Fruit fly (Drosophila melanogaster) whole organism, embryonic: ENCODE results near the gene CG10333.
A peak's percentile ranks its signal among the peaks of the same experiment; 100 is the strongest.

Source experiments
- CG10565 ChIP-seq: fragments of 200-800 bp; sonication (Bioruptor generic); optimal IDR thresholded peaks from 3 replicates; lab custom pipeline; 2016; ENCODE audit warnings: missing biosample characterization, mild to moderate bottlenecking, missing genetic modification characterization
- CG18599 ChIP-seq: fragments of 200-800 bp; sonication (Bioruptor generic); optimal IDR thresholded peaks from 3 replicates; lab custom pipeline; 2017; ENCODE audit warnings: missing biosample characterization, missing genetic modification characterization, mild to moderate bottlenecking, moderate library complexity, missing genetic modification reagents
- CG42726 ChIP-seq: fragments of 200-800 bp; sonication (Bioruptor generic); IDR thresholded peaks from 2 replicates; pipeline ENCODE4 v1.3.6; 2022; ENCODE audit warnings: missing biosample characterization, missing genetic modification characterization; ENCODE audit not compliant: partially characterized antibody
- CG6765 ChIP-seq: fragments of 200-800 bp; sonication (Bioruptor generic); optimal IDR thresholded peaks from 3 replicates; lab custom pipeline; 2017; ENCODE audit warnings: missing biosample characterization, mild to moderate bottlenecking, missing genetic modification characterization
- CG9876 ChIP-seq: fragments of 200-800 bp; sonication (Bioruptor generic); optimal IDR thresholded peaks from 2 replicates; lab custom pipeline; 2016; ENCODE audit warnings: missing biosample characterization, missing genetic modification characterization
- CHES-1-like ChIP-seq: fragments of 200-800 bp; sonication (Bioruptor generic); optimal IDR thresholded peaks from 2 replicates; lab custom pipeline; 2016; ENCODE audit warnings: missing biosample characterization, missing genetic modification characterization
- Fer3 ChIP-seq: fragments of 200-800 bp; sonication (Bioruptor generic); optimal IDR thresholded peaks from 2 replicates; lab custom pipeline; 2018; ENCODE audit warnings: missing biosample characterization, mild to moderate bottlenecking, missing genetic modification characterization, moderate library complexity
- Hmx ChIP-seq: fragments of 200-800 bp; sonication (Bioruptor generic); optimal IDR thresholded peaks from 2 replicates; lab custom pipeline; 2016; ENCODE audit warnings: missing biosample characterization, missing genetic modification characterization
- Kr ChIP-seq: fragments of 200-800 bp; sonication (Bioruptor generic); optimal IDR thresholded peaks from 2 replicates; lab custom pipeline; 2017; ENCODE audit warnings: missing biosample characterization, mild to moderate bottlenecking, missing genetic modification characterization
- Lhr ChIP-seq: fragments of 200-800 bp; sonication (Bioruptor generic); optimal IDR thresholded peaks from 3 replicates; lab custom pipeline; 2017; ENCODE audit warnings: mild to moderate bottlenecking, missing biosample characterization, missing genetic modification reagents, missing genetic modification characterization
- Sry-δ ChIP-seq: fragments of 200-800 bp; sonication (Bioruptor generic); optimal IDR thresholded peaks from 2 replicates; lab custom pipeline; 2016; ENCODE audit warnings: missing biosample characterization, missing genetic modification characterization
- ato ChIP-seq: fragments of 200-800 bp; sonication (Bioruptor generic); IDR thresholded peaks from 2 replicates; pipeline ENCODE4 v1.3.6; 2022; ENCODE audit warnings: missing biosample characterization, missing genetic modification characterization; ENCODE audit not compliant: partially characterized antibody
- eyg ChIP-seq: fragments of 200-800 bp; sonication (Bioruptor generic); optimal IDR thresholded peaks from 3 replicates; lab custom pipeline; 2016; ENCODE audit warnings: missing biosample characterization, missing genetic modification characterization
- gro ChIP-seq: fragments of 200-800 bp; sonication (Bioruptor generic); optimal IDR thresholded peaks from 2 replicates; lab custom pipeline; 2016; ENCODE audit warnings: missing biosample characterization, missing genetic modification characterization
- ind ChIP-seq: fragments of 200-800 bp; sonication (Bioruptor generic); optimal IDR thresholded peaks from 3 replicates; lab custom pipeline; 2016; ENCODE audit warnings: missing biosample characterization, missing genetic modification characterization
- kay ChIP-seq: fragments of 200-800 bp; sonication (Bioruptor generic); optimal IDR thresholded peaks from 2 replicates; lab custom pipeline; 2016; ENCODE audit warnings: missing biosample characterization, missing genetic modification characterization
- maf-S ChIP-seq: fragments of 200-800 bp; sonication (Bioruptor generic); optimal IDR thresholded peaks from 2 replicates; lab custom pipeline; 2016; ENCODE audit warnings: missing biosample characterization, missing genetic modification characterization
- nmo ChIP-seq: fragments of 200-800 bp; sonication (Bioruptor generic); optimal IDR thresholded peaks from 2 replicates; lab custom pipeline; 2018; ENCODE audit warnings: missing biosample characterization, mild to moderate bottlenecking, missing genetic modification characterization, moderate library complexity
- phol ChIP-seq: fragments of 200-800 bp; sonication (Bioruptor generic); optimal IDR thresholded peaks from 3 replicates; lab custom pipeline; 2018; ENCODE audit warnings: missing biosample characterization, mild to moderate bottlenecking, missing genetic modification characterization, moderate library complexity
- row ChIP-seq: fragments of 200-800 bp; sonication (Bioruptor generic); IDR thresholded peaks from 3 replicates; pipeline ENCODE4 v1.3.6; 2022; ENCODE audit warnings: missing biosample characterization, missing genetic modification characterization
- sim ChIP-seq: fragments of 200-800 bp; sonication (Bioruptor generic); IDR thresholded peaks from 2 replicates; pipeline ENCODE4 v1.3.6; 2022; ENCODE audit warnings: missing biosample characterization, missing genetic modification characterization
- ssp ChIP-seq: fragments of 200-800 bp; sonication (Bioruptor generic); IDR thresholded peaks from 2 replicates; pipeline ENCODE4 v1.3.6; 2022; ENCODE audit warnings: missing biosample characterization, missing genetic modification characterization

CG10333 gene

DNA sequence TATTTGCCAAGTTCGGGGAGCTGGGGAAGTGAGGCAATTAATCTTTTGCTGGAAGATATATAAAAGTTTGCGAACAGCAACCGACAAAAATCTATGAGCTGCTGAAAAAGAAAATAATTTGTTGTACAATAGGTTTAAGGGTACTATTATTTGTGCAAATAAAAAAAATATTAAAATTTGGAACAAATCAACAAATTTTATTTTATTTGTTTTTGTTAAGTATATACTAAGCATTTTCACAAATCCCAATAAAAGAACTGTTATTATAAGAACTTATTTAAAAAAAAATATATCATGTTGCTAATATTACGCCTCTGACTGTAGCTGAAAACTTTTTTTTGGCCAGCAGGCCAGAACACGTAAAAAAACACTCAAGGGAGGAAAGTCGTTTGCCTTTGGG lies 51.5 kb downstream of the CG10333 start (continued):
- no peak for TF ChIP-seq ato (GFP tag; lab: Robert Waterston, UW)
- TF ChIP-seq ssp (GFP tag; lab: Robert Waterston, UW): no peak
- peak; percentile 38 for TF ChIP-seq nmo (GFP tag; lab: Kevin White, UChicago)
- no peak for TF ChIP-seq sim (GFP tag; lab: Robert Waterston, UW)
- TF ChIP-seq phol (tag; lab: Kevin White, UChicago): peak; percentile 1
- TF ChIP-seq Fer3 (tag; lab: Kevin White, UChicago): peak; percentile 14
- TF ChIP-seq CG9876 (GFP tag; lab: Kevin White, UChicago): no peak
- no peak for TF ChIP-seq Lhr
- TF ChIP-seq ind (GFP tag; lab: Kevin White, UChicago): no peak
- TF ChIP-seq eyg (GFP tag; lab: Kevin White, UChicago): no peak
- no peak for TF ChIP-seq kay (GFP tag; lab: Kevin White, UChicago)
- no peak for TF ChIP-seq gro (GFP tag; lab: Kevin White, UChicago)
- TF ChIP-seq CG18599 (GFP tag; lab: Kevin White, UChicago): peak; percentile 66
- no peak for TF ChIP-seq CG10565 (GFP tag; lab: Kevin White, UChicago)
- no peak for TF ChIP-seq CHES-1-like
- no peak for TF ChIP-seq CG6765 (GFP tag; lab: Kevin White, UChicago)
- peak; percentile 35; the same call in 1 of the 3 replicates for TF ChIP-seq row (GFP tag; lab: Robert Waterston, UW)
- TF ChIP-seq Hmx (GFP tag; lab: Kevin White, UChicago): no peak
- no peak for TF ChIP-seq maf-S
- TF ChIP-seq Sry-δ: no peak
- TF ChIP-seq Kr: no peak
- no peak for TF ChIP-seq CG42726
